Worm (Caenorhabditis elegans) whole organism, young adult: Measurements from ENCODE around the gene set-19.

Experiments used
- B0336.3 ChIP-seq: fragments of 200-800 bp; sonication (Bioruptor generic); IDR thresholded peaks from 2 replicates; pipeline ENCODE4 v1.3.6; 2022; ENCODE audit warnings: missing genetic modification characterization, missing compliant biosample characterization
- C06A6.2 ChIP-seq: fragments of 200-800 bp; sonication (Bioruptor generic); conservative IDR thresholded peaks from 2 replicates; pipeline ENCODE4 v1.3.6; 2022; ENCODE audit warnings: missing genetic modification characterization, missing compliant biosample characterization
- C17E4.6 ChIP-seq: fragments of 200-800 bp; sonication (Bioruptor generic); IDR thresholded peaks from 2 replicates; pipeline ENCODE4 v1.3.6; 2022; ENCODE audit warnings: missing genetic modification reagents, missing genetic modification characterization, missing compliant biosample characterization
- F33H1.4 ChIP-seq: fragments of 200-800 bp; sonication (Bioruptor generic); IDR thresholded peaks from 2 replicates; pipeline ENCODE4 v1.3.6; 2022; ENCODE audit warnings: missing genetic modification reagents, missing genetic modification characterization, missing compliant biosample characterization
- F37B4.10 ChIP-seq: fragments of 200-800 bp; sonication (Bioruptor generic); IDR thresholded peaks from 2 replicates; pipeline ENCODE4 v1.3.6; 2022; ENCODE audit warnings: missing genetic modification characterization, missing compliant biosample characterization
- F57A8.1 ChIP-seq: fragments of 200-800 bp; sonication (Bioruptor generic); optimal IDR thresholded peaks from 2 replicates; lab custom pipeline; 2018; ENCODE audit warnings: mild to moderate bottlenecking, missing genetic modification characterization, moderate library complexity, missing compliant biosample characterization
- K11D2.4 ChIP-seq: fragments of 200-800 bp; sonication (Bioruptor generic); IDR thresholded peaks from 2 replicates; pipeline ENCODE4 v1.3.6; 2022; ENCODE audit warnings: missing genetic modification reagents, missing genetic modification characterization, missing compliant biosample characterization
- T07F8.4 ChIP-seq: sonication (generic microtip); optimal IDR thresholded peaks from 2 replicates; lab custom pipeline; 2016; ENCODE audit warnings: mild to moderate bottlenecking, missing genetic modification characterization, moderate library complexity, missing compliant biosample characterization
- Y53G8AR.9 ChIP-seq: fragments of 200-800 bp; sonication (Bioruptor generic); conservative IDR thresholded peaks from 2 replicates; pipeline ENCODE4 v1.3.6; 2022; ENCODE audit warnings: missing genetic modification reagents, missing genetic modification characterization, missing compliant biosample characterization
- Y67H2A.10 ChIP-seq: fragments of 200-800 bp; sonication (Bioruptor generic); conservative IDR thresholded peaks from 2 replicates; pipeline ENCODE4 v1.3.6; 2022; ENCODE audit warnings: missing genetic modification reagents, missing genetic modification characterization, missing compliant biosample characterization
- Y95B8A.8 ChIP-seq: fragments of 200-800 bp; sonication (Bioruptor generic); IDR thresholded peaks from 2 replicates; pipeline ENCODE4 v1.3.6; 2022; ENCODE audit warnings: missing genetic modification reagents, missing genetic modification characterization, missing compliant biosample characterization
- ZK185.1 ChIP-seq: sonication (generic microtip); optimal IDR thresholded peaks from 2 replicates; lab custom pipeline; 2016; ENCODE audit warnings: mild to moderate bottlenecking, missing genetic modification characterization, missing compliant biosample characterization; ENCODE audit not compliant: poor library complexity, severe bottlenecking
- ama-1 ChIP-seq, 3 experiments: fragments of 150-350 bp in 1 of 3; sonication (generic microtip) in 2 of 3; optimal IDR thresholded peaks; 2 replicates each; lab custom pipeline; 2014 to 2018; ENCODE audit warnings: missing biosample characterization in 2 of 3, missing genetic modification characterization in 2 of 3, missing genetic modification reagents in 2 of 3
- aptf-2 ChIP-seq: fragments of 200-800 bp; sonication (Bioruptor generic); conservative IDR thresholded peaks from 2 replicates; pipeline ENCODE4 v1.3.6; 2022; ENCODE audit warnings: missing genetic modification reagents, missing genetic modification characterization, missing compliant biosample characterization
- atf-7 ChIP-seq: sonication (generic microtip); optimal IDR thresholded peaks from 2 replicates; lab custom pipeline; 2017; ENCODE audit warnings: mild to moderate bottlenecking, missing genetic modification characterization, missing compliant biosample characterization
- attf-3 ChIP-seq: fragments of 200-800 bp; sonication (Bioruptor generic); conservative IDR thresholded peaks from 2 replicates; pipeline ENCODE4 v1.3.6; 2022; ENCODE audit warnings: missing genetic modification reagents, missing genetic modification characterization, missing compliant biosample characterization
- attf-5 ChIP-seq: fragments of 200-800 bp; sonication (Bioruptor generic); optimal IDR thresholded peaks from 2 replicates; lab custom pipeline; 2018; ENCODE audit warnings: mild to moderate bottlenecking, missing genetic modification characterization, missing compliant biosample characterization
- cebp-1 ChIP-seq, 2 experiments: fragments of 200-800 bp in 1 of 2; sonication (Bioruptor generic) in 1 of 2; sonication (generic microtip) in 1 of 2; IDR thresholded peaks in 1 of 2; optimal IDR thresholded peaks in 1 of 2; 2 replicates each; pipeline versions ENCODE4 v1.3.6 to Lab custom; 2017 to 2022; ENCODE audit warnings: missing compliant biosample characterization in 2 of 2, missing genetic modification characterization in 2 of 2, mild to moderate bottlenecking in 1 of 2, missing genetic modification reagents in 1 of 2, moderate library complexity in 1 of 2
- cebp-2 ChIP-seq: fragments of 200-800 bp; sonication (Bioruptor generic); IDR thresholded peaks from 2 replicates; pipeline ENCODE4 v1.3.6; 2022; ENCODE audit warnings: missing genetic modification characterization, missing compliant biosample characterization
- ceh-58 ChIP-seq: fragments of 200-800 bp; sonication (Bioruptor generic); IDR thresholded peaks from 2 replicates; pipeline ENCODE4 v1.3.6; 2022; ENCODE audit warnings: missing genetic modification characterization, missing compliant biosample characterization
- die-1 ChIP-seq: sonication (generic microtip); optimal IDR thresholded peaks from 2 replicates; lab custom pipeline; 2016; ENCODE audit warnings: missing genotype, mild to moderate bottlenecking, missing genetic modification characterization, missing compliant biosample characterization
- dox-1 ChIP-seq: fragments of 200-800 bp; sonication (Bioruptor generic); IDR thresholded peaks from 2 replicates; pipeline ENCODE4 v1.3.6; 2022; ENCODE audit warnings: missing genetic modification reagents, missing genetic modification characterization, missing compliant biosample characterization
- dpff-1 ChIP-seq: sonication (generic microtip); optimal IDR thresholded peaks from 2 replicates; lab custom pipeline; 2017; ENCODE audit warnings: mild to moderate bottlenecking, missing genetic modification characterization, missing compliant biosample characterization
- dpl-1 ChIP-seq: fragments of 150-350 bp; optimal IDR thresholded peaks from 2 replicates; lab custom pipeline; 2014; ENCODE audit warnings: missing biosample characterization, missing genetic modification reagents, missing genetic modification characterization
- efl-1 ChIP-seq: fragments of 150-350 bp; optimal IDR thresholded peaks from 2 replicates; lab custom pipeline; 2014; ENCODE audit warnings: missing biosample characterization, missing genetic modification reagents, missing genetic modification characterization
- egrh-3 ChIP-seq: fragments of 200-800 bp; sonication (Bioruptor generic); IDR thresholded peaks from 2 replicates; pipeline ENCODE4 v1.3.6; 2022; ENCODE audit warnings: missing genetic modification reagents, missing genetic modification characterization, missing compliant biosample characterization
- ekl-4 ChIP-seq: fragments of 200-800 bp; sonication (Bioruptor generic); IDR thresholded peaks from 2 replicates; pipeline ENCODE4 v1.3.6; 2022; ENCODE audit warnings: missing genetic modification reagents, missing genetic modification characterization, missing compliant biosample characterization
- ets-4 ChIP-seq: fragments of 200-800 bp; sonication (Bioruptor generic); optimal IDR thresholded peaks from 2 replicates; lab custom pipeline; 2018; ENCODE audit warnings: mild to moderate bottlenecking, missing genetic modification characterization, missing compliant biosample characterization
- hmg-1.2 ChIP-seq: fragments of 200-800 bp; sonication (Bioruptor generic); IDR thresholded peaks from 2 replicates; pipeline ENCODE4 v1.3.6; 2022; ENCODE audit warnings: missing genetic modification reagents, missing genetic modification characterization, missing compliant biosample characterization
- hsf-1 ChIP-seq: fragments of 200-800 bp; sonication (Bioruptor generic); IDR thresholded peaks from 2 replicates; pipeline ENCODE4 v1.3.6; 2022; ENCODE audit warnings: missing genetic modification reagents, missing genetic modification characterization, missing compliant biosample characterization
- lag-1 ChIP-seq: fragments of 200-800 bp; sonication (Bioruptor generic); IDR thresholded peaks from 2 replicates; pipeline ENCODE4 v1.3.6; 2022; ENCODE audit warnings: missing genetic modification reagents, missing genetic modification characterization, missing compliant biosample characterization
- let-526 ChIP-seq: fragments of 200-800 bp; sonication (Bioruptor generic); IDR thresholded peaks from 2 replicates; pipeline ENCODE4 v1.3.6; 2022; ENCODE audit warnings: missing genetic modification reagents, missing genetic modification characterization, missing compliant biosample characterization
- lin-40 ChIP-seq: sonication (generic microtip); optimal IDR thresholded peaks from 2 replicates; lab custom pipeline; 2016; ENCODE audit warnings: missing genetic modification characterization, mild to moderate bottlenecking, missing compliant biosample characterization, missing genotype, missing genetic modification reagents
- lin-54 ChIP-seq: fragments of 200-800 bp; sonication (Bioruptor generic); optimal IDR thresholded peaks from 2 replicates; lab custom pipeline; 2018; ENCODE audit warnings: mild to moderate bottlenecking, missing genetic modification characterization, missing compliant biosample characterization
- lsl-1 ChIP-seq: fragments of 200-800 bp; sonication (Bioruptor generic); optimal IDR thresholded peaks from 2 replicates; lab custom pipeline; 2018; ENCODE audit warnings: mild to moderate bottlenecking, missing genetic modification characterization, moderate library complexity, missing compliant biosample characterization
- mel-28 ChIP-seq: sonication (generic microtip); optimal IDR thresholded peaks from 2 replicates; lab custom pipeline; 2016; ENCODE audit warnings: borderline replicate concordance, mild to moderate bottlenecking, missing genetic modification characterization, missing compliant biosample characterization
- nfyb-1 ChIP-seq: fragments of 200-800 bp; sonication (Bioruptor generic); IDR thresholded peaks from 2 replicates; pipeline ENCODE4 v1.3.6; 2022; ENCODE audit warnings: missing genetic modification reagents, missing genetic modification characterization, missing compliant biosample characterization
- nhr-80 ChIP-seq: sonication (generic microtip); optimal IDR thresholded peaks from 2 replicates; lab custom pipeline; 2016; ENCODE audit warnings: missing genetic modification characterization, missing compliant biosample characterization
- nhr-90 ChIP-seq: sonication (generic microtip); optimal IDR thresholded peaks from 2 replicates; lab custom pipeline; 2016; ENCODE audit warnings: missing genotype, mild to moderate bottlenecking, missing genetic modification characterization, missing compliant biosample characterization
- pbrm-1 ChIP-seq: fragments of 200-800 bp; sonication (Bioruptor generic); IDR thresholded peaks from 2 replicates; pipeline ENCODE4 v1.3.6; 2022; ENCODE audit warnings: missing genetic modification reagents, missing genetic modification characterization, missing compliant biosample characterization
- rcor-1 ChIP-seq: fragments of 200-800 bp; sonication (Bioruptor generic); IDR thresholded peaks from 2 replicates; pipeline ENCODE4 v1.3.6; 2022; ENCODE audit warnings: missing genetic modification reagents, missing genetic modification characterization, missing compliant biosample characterization
- repo-1 ChIP-seq: sonication (generic microtip); optimal IDR thresholded peaks from 2 replicates; lab custom pipeline; 2017; ENCODE audit warnings: mild to moderate bottlenecking, missing genetic modification characterization, missing compliant biosample characterization
- sdz-38 ChIP-seq: sonication (generic microtip); optimal IDR thresholded peaks from 2 replicates; lab custom pipeline; 2016; ENCODE audit warnings: missing genotype, missing genetic modification characterization, missing compliant biosample characterization
- snpc-1.3 ChIP-seq: sonication (generic microtip); optimal IDR thresholded peaks from 2 replicates; lab custom pipeline; 2017; ENCODE audit warnings: missing genetic modification characterization, mild to moderate bottlenecking, missing compliant biosample characterization, antibody characterized with exemption, moderate library complexity, missing genotype, missing genetic modification reagents; ENCODE audit not compliant: insufficient read depth
- tlf-1 ChIP-seq: fragments of 200-800 bp; sonication (Bioruptor generic); optimal IDR thresholded peaks from 2 replicates; lab custom pipeline; 2018; ENCODE audit warnings: mild to moderate bottlenecking, missing genetic modification characterization, missing compliant biosample characterization
- xnd-1 ChIP-seq: sonication (generic microtip); optimal IDR thresholded peaks from 2 replicates; lab custom pipeline; 2016; ENCODE audit warnings: missing genotype, missing genetic modification reagents, missing genetic modification characterization, missing compliant biosample characterization
- ztf-22 ChIP-seq: fragments of 200-800 bp; sonication (Bioruptor generic); optimal IDR thresholded peaks from 2 replicates; lab custom pipeline; 2018; ENCODE audit warnings: mild to moderate bottlenecking, missing genetic modification characterization, moderate library complexity, missing compliant biosample characterization
- ztf-25 ChIP-seq: fragments of 200-800 bp; sonication (Bioruptor generic); IDR thresholded peaks from 2 replicates; pipeline ENCODE4 v1.3.6; 2022; ENCODE audit warnings: missing genetic modification reagents, missing genetic modification characterization, missing compliant biosample characterization

Gene set-19

DNA sequence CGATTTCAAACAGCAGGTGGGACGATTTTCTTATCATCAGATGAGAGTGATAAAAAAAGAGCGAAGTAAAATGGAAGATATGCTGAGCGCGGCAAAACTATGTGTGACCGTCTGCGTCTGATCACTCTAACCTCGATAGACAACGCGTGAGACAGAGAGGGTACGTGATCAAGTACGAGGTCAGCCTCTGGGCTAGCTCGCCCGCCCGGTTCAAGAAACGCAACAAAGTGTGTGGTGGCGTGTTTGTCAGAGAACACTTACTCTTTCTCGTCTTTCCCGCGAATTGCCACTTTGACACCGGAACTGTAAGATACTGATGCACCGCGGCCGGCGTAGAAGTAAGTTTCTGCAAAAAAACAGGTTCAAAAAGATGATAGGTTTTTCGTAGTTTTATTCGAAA, 16.2 kb upstream of the set-19 start (continued):
- no peak for TF ChIP-seq ztf-25 (GFP tag; lab: Robert Waterston, UW)
- TF ChIP-seq nfyb-1 (GFP tag; lab: Robert Waterston, UW) = no peak
- TF ChIP-seq Y67H2A.10 (GFP tag; lab: Robert Waterston, UW) = no peak
- TF ChIP-seq ets-4 (GFP tag; lab: Kevin White, UChicago) = peak; percentile 75
- peak; percentile 49 for TF ChIP-seq K11D2.4 (GFP tag; lab: Robert Waterston, UW)
- no peak for TF ChIP-seq cebp-2 (GFP tag; lab: Robert Waterston, UW)
- peak; percentile 21 for TF ChIP-seq nhr-90 (tag; lab: Kevin White, UChicago)
- peak; percentile 48; the same call in 1 of the 2 replicates for TF ChIP-seq ekl-4 (GFP tag; lab: Robert Waterston, UW)
- no peak for TF ChIP-seq die-1 (tag; lab: Kevin White, UChicago)
- TF ChIP-seq T07F8.4 (tag; lab: Kevin White, UChicago) = no peak
- no peak for TF ChIP-seq rcor-1 (GFP tag; lab: Robert Waterston, UW)
- TF ChIP-seq lin-40 (tag; lab: Kevin White, UChicago) = peak; percentile 34
- TF ChIP-seq dpff-1 = no peak
- TF ChIP-seq lin-54 (GFP tag; lab: Kevin White, UChicago) = peak; percentile 6
- 0 out of 2 replicates have a peak, but pooled peaks have one; percentile 38 for TF ChIP-seq C06A6.2 (GFP tag; lab: Robert Waterston, UW)
- peak; percentile 43 for TF ChIP-seq ztf-22 (GFP tag; lab: Kevin White, UChicago)
- TF ChIP-seq lsl-1 (GFP tag; lab: Kevin White, UChicago) = no peak
- no peak for TF ChIP-seq egrh-3
- TF ChIP-seq repo-1 = no peak
- TF ChIP-seq snpc-1.3 = no peak
- no peak for TF ChIP-seq lag-1
- no peak for TF ChIP-seq efl-1 (GFP tag; lab: Kevin White, UChicago)
- no peak for TF ChIP-seq hsf-1 (GFP tag; lab: Robert Waterston, UW)
- TF ChIP-seq mel-28 = no peak
- peak; percentile 19 for TF ChIP-seq ZK185.1 (tag; lab: Kevin White, UChicago)
- TF ChIP-seq attf-3 = no peak
- TF ChIP-seq F57A8.1 (GFP tag; lab: Kevin White, UChicago) = no peak
- no peak for TF ChIP-seq F37B4.10
- no peak for TF ChIP-seq F33H1.4 (GFP tag; lab: Robert Waterston, UW)
- 0 out of 2 replicates have a peak, but pooled peaks have one; percentile 11 for TF ChIP-seq let-526
- TF ChIP-seq hmg-1.2 = peak; percentile 22; the same call in 1 of the 2 replicates
- TF ChIP-seq Y53G8AR.9 = no peak
- TF ChIP-seq tlf-1 (GFP tag; lab: Kevin White, UChicago) = no peak
- no peak for TF ChIP-seq sdz-38 (tag; lab: Kevin White, UChicago)
- no peak for TF ChIP-seq ceh-58 (GFP tag; lab: Robert Waterston, UW)
- TF ChIP-seq dpl-1 (GFP tag; lab: Kevin White, UChicago) = no peak
- TF ChIP-seq cebp-1 (GFP tag; IDR thresholded peaks at IDR 0.05; lab: Robert Waterston, UW) = 0 out of 2 replicates have a peak, but pooled peaks have one; percentile 21
- TF ChIP-seq cebp-1 (tag; optimal IDR thresholded peaks at IDR 0.05; lab: Kevin White, UChicago) = no peak
- no peak for TF ChIP-seq ama-1 (optimal IDR thresholded peaks at IDR 0.05; lab: Kevin White, UChicago)
- TF ChIP-seq ama-1 (GFP tag; optimal IDR thresholded peaks at IDR 0.05; lab: Kevin White, UChicago) = no peak
- TF ChIP-seq aptf-2 (GFP tag; lab: Robert Waterston, UW) = no peak
- TF ChIP-seq nhr-80 (tag; lab: Kevin White, UChicago) = peak; percentile 93
- TF ChIP-seq pbrm-1 (GFP tag; lab: Robert Waterston, UW) = 0 out of 2 replicates have a peak, but pooled peaks have one; percentile 14
- peak; percentile 30 for TF ChIP-seq attf-5
- TF ChIP-seq B0336.3 = peak; percentile 63; the same call in 1 of the 2 replicates
- peak; percentile 72 for TF ChIP-seq dox-1
- no peak for TF ChIP-seq Y95B8A.8
- no peak for TF ChIP-seq C17E4.6 (GFP tag; lab: Robert Waterston, UW)
- TF ChIP-seq atf-7 (tag; lab: Kevin White, UChicago) = peak; percentile 43
- no peak for TF ChIP-seq xnd-1 (tag; lab: Kevin White, UChicago)
